Worm (Caenorhabditis elegans) whole organism, midembryonic: ENCODE measurements around the gene sul-3.
A peak's percentile ranks its signal among the peaks of the same experiment; 100 is the strongest.

ENCODE experiments used
- T22C8.4 ChIP-seq: fragments of 200-800 bp; sonication (Bioruptor generic); IDR thresholded peaks from 2 replicates; pipeline ENCODE4 v1.3.6; 2022; ENCODE audit warnings: missing genetic modification characterization, missing compliant biosample characterization
- ztf-23 ChIP-seq: fragments of 200-800 bp; sonication (Bioruptor generic); IDR thresholded peaks from 2 replicates; pipeline ENCODE4 v1.3.6; 2022; ENCODE audit warnings: missing genetic modification reagents, missing genetic modification characterization, missing compliant biosample characterization

ce11 chrX:7823108-7823704 is 10.8 kb downstream of the sul-3 start, which contains the start of gene eef-1A.2:
- no peak for TF ChIP-seq T22C8.4 (GFP tag; lab: Robert Waterston, UW)
- peak; percentile 100 for TF ChIP-seq ztf-23 (GFP tag; lab: Robert Waterston, UW)
